Comparison of ENCODE assay signal across 2 fruit fly cellular contexts in genomic region chr3L:21709785-21710591, dm6.
TF ChIP-seq lines count a peak whose summit lies in the region.

No protein-coding gene starts in this region.

TF ChIP-seq in whole organism, prepupa, 60 proteins besides CTCF, POLR2A, EP300 and RAD21 (continued from another document):
- TF ChIP-seq esn (GFP tag; optimal IDR thresholded peaks at IDR 0.05; lab: Kevin White, UChicago) (peak; percentile 86), CG8632 (GFP tag; optimal IDR thresholded peaks at IDR 0.05; lab: Kevin White, UChicago) (peak; percentile 83), CG10669 (GFP tag; optimal IDR thresholded peaks at IDR 0.05; lab: Kevin White, UChicago) (peak; percentile 85), CG8319 (GFP tag; optimal IDR thresholded peaks at IDR 0.05; lab: Kevin White, UChicago) (peak; percentile 59), lz (GFP tag; optimal IDR thresholded peaks at IDR 0.05; lab: Kevin White, UChicago) (peak; percentile 64), CG7368 (GFP tag; optimal IDR thresholded peaks at IDR 0.05; lab: Kevin White, UChicago) (peak; percentile 58), CG8119 (GFP tag; IDR thresholded peaks at IDR 0.05; lab: Robert Waterston, UW) (peak; percentile 77), CG3919 (GFP tag; optimal IDR thresholded peaks at IDR 0.05; lab: Kevin White, UChicago) (peak; percentile 85), ss (GFP tag; optimal IDR thresholded peaks at IDR 0.05; lab: Kevin White, UChicago) (peak; percentile 78 to 90), OdsH (GFP tag; optimal IDR thresholded peaks at IDR 0.05; lab: Kevin White, UChicago) (peak; percentile 84), Eip78C (GFP tag; lab: Kevin White, UChicago) (peak; percentile 96), CG6808 (GFP tag; optimal IDR thresholded peaks at IDR 0.05; lab: Kevin White, UChicago) (peak; percentile 95), Gug (GFP tag; IDR thresholded peaks at IDR 0.05; lab: Robert Waterston, UW) (0 out of 2 replicates have a peak, but pooled peaks have one; percentile 26), Sox102F (GFP tag; optimal IDR thresholded peaks at IDR 0.05; lab: Kevin White, UChicago) (peak; percentile 77), Ets96B (tag; optimal IDR thresholded peaks at IDR 0.05; lab: Kevin White, UChicago) (peak; percentile 88), CG11902 (GFP tag; optimal IDR thresholded peaks at IDR 0.05; lab: Kevin White, UChicago) (peak; percentile 63), CG16779 (tag; optimal IDR thresholded peaks at IDR 0.05; lab: Kevin White, UChicago) (peak; percentile 47), dsx (GFP tag; optimal IDR thresholded peaks at IDR 0.05; lab: Kevin White, UChicago; ENCODE audit: poor library complexity, severe bottlenecking) (peak; percentile 81), Hr39 (GFP tag; optimal IDR thresholded peaks at IDR 0.05; lab: Kevin White, UChicago) (peak; percentile 63), net (GFP tag; optimal IDR thresholded peaks at IDR 0.05; lab: Kevin White, UChicago) (peak; percentile 84), CG6163 (GFP tag; IDR thresholded peaks at IDR 0.05; lab: Robert Waterston, UW) (peak; percentile 63; the same call in 2 of the 3 replicates), Smox (GFP tag; optimal IDR thresholded peaks at IDR 0.05; lab: Kevin White, UChicago) (peak; percentile 78), Lpt (GFP tag; optimal IDR thresholded peaks at IDR 0.05; lab: Kevin White, UChicago) (peak; percentile 63), topi (GFP tag; optimal IDR thresholded peaks at IDR 0.05; lab: Kevin White, UChicago) (peak; percentile 81), CG6792 (GFP tag; optimal IDR thresholded peaks at IDR 0.05; lab: Kevin White, UChicago) (peak; percentile 71), Sox14 (GFP tag; optimal IDR thresholded peaks at IDR 0.05; lab: Kevin White, UChicago) (peak; percentile 73), CG4318 (GFP tag; optimal IDR thresholded peaks at IDR 0.05; lab: Kevin White, UChicago) (peak; percentile 60), CG31627 (GFP tag; optimal IDR thresholded peaks at IDR 0.05; lab: Kevin White, UChicago) (peak; percentile 72), eg (GFP tag; IDR thresholded peaks at IDR 0.05; lab: Robert Waterston, UW) (0 out of 3 replicates have a peak, but pooled peaks have one; percentile 21), Eip93F (GFP tag; optimal IDR thresholded peaks at IDR 0.05; lab: Kevin White, UChicago) (peak; percentile 67), acj6 (GFP tag; optimal IDR thresholded peaks at IDR 0.05; lab: Kevin White, UChicago) (peak; percentile 88), CG3032 (tag; optimal IDR thresholded peaks at IDR 0.05; lab: Kevin White, UChicago) (peak; percentile 88), fkh (GFP tag; optimal IDR thresholded peaks at IDR 0.05; lab: Kevin White, UChicago) (no peak), CG11762 (GFP tag; optimal IDR thresholded peaks at IDR 0.05; lab: Kevin White, UChicago; ENCODE audit: insufficient read depth) (peak; percentile 72)

TF ChIP-seq in whole organism, wandering third instar larva, 38 proteins besides CTCF, POLR2A, EP300 and RAD21 (continued from another document):
- TF ChIP-seq Abd-B (GFP tag; optimal IDR thresholded peaks at IDR 0.05; lab: Kevin White, UChicago) (no peak), usp (GFP tag; optimal IDR thresholded peaks at IDR 0.05; lab: Kevin White, UChicago) (no peak)
